Worm (Caenorhabditis elegans): ENCODE data around the gene Y46H3D.1.

Y46H3D.1 gene

DNA sequence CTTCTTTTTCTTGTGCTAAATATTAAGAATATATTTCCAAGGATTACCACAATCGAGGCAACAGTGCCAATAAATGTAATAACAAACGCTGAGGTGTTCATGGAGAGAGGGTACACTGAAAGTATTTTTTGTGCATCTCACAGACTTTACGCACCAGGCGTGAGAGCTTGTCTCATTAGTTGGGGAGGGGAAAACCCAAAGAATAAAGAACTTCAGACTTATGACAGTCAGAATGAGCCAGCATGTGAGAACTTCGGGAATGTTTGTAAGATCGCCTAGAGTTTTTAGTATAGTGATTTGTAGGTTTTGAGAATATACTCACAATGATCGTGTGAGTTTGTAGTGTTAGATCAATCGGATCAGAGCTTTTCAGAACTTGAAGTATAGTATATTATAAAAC lies 27.6 kb upstream of the Y46H3D.1 start, which contains the start of gene srbc-41:
Gene srbc-41 (minus strand): TSS at position 101 of the 400 bp plus-strand sequence.
- TF ChIP-seq nhr-71 (tag; optimal IDR thresholded peaks at IDR 0.05) (no peak), C16A3.4 (tag; optimal IDR thresholded peaks at IDR 0.05) (no peak)

DNA sequence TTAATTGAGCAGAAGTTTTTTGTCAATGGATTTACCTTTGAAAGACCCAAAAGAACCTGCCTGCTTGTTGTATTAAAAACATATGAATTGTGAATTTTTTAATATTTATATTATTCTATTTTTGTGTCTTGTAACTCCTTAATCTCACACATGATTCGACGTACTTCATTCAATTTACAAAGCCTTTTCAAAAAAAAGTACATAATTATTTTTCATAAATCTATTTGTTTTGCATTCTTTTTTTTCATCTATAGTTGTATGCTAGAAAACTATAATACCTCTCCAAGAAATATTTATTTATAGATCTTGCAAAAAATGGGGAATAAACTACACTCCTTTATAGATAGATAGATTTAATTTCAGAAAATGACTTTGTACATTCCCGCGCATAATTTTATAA lies 23.5 kb upstream of the Y46H3D.1 start, which contains the start of gene nhr-179:
Gene nhr-179 (minus strand): TSS at position 101 of the 400 bp plus-strand sequence.
- TF ChIP-seq Y116A8C.19 (tag; optimal IDR thresholded peaks at IDR 0.05; ENCODE audit: borderline replicate concordance) (no peak), aly-2 (tag; optimal IDR thresholded peaks at IDR 0.05) (no peak), lin-13 (GFP tag; optimal IDR thresholded peaks at IDR 0.05) (no peak), xbp-1 (tag; optimal IDR thresholded peaks at IDR 0.05) (no peak), mep-1 (tag; optimal IDR thresholded peaks at IDR 0.05) (no peak), dsc-1 (tag; optimal IDR thresholded peaks at IDR 0.05) (no peak), dpl-1 (GFP tag; optimal IDR thresholded peaks at IDR 0.05) (no peak), unc-86 (tag; optimal IDR thresholded peaks at IDR 0.05) (no peak), fkh-4 (tag; optimal IDR thresholded peaks at IDR 0.05; ENCODE audit: borderline replicate concordance) (no peak), nhr-76 (tag; optimal IDR thresholded peaks at IDR 0.05) (no peak), ztf-4 (tag; optimal IDR thresholded peaks at IDR 0.05) (no peak), hlh-4 (tag; optimal IDR thresholded peaks at IDR 0.05) (no peak), hpl-2 (GFP tag; optimal IDR thresholded peaks at IDR 0.05) (no peak), ceh-8 (GFP tag; optimal IDR thresholded peaks at IDR 0.05) (no peak), irx-1 (tag; optimal IDR thresholded peaks at IDR 0.05) (no peak), elt-3 (tag; optimal IDR thresholded peaks at IDR 0.05) (no peak)

DNA sequence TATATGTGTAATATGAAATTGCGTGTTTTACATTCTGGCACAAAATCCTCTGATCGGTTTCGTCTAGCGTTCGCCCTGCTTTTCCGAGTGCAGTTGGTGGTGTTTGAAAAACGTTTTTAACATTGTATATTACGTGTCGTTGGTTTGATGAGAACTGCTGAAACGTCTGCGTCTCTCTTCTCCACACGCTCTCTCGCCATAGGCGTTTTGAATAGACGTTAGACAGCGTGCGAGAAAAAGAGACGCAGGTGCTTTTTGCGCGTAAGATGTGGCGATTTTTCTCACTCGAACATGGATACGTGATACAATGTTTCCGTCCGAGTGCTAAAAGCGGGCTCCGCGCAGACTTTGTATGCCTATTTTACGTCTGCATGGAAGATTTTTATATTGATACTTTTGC lies 21.8 kb upstream of the Y46H3D.1 start:
- TF ChIP-seq aha-1 (tag; optimal IDR thresholded peaks at IDR 0.05), result no peak
- no peak for TF ChIP-seq efl-1 (optimal IDR thresholded peaks at IDR 0.05)
- TF ChIP-seq efl-1 (GFP tag; optimal IDR thresholded peaks at IDR 0.05 in 1 of 2), result no peak
- TF ChIP-seq sox-4 (tag; optimal IDR thresholded peaks at IDR 0.05), result no peak
- no peak for TF ChIP-seq lin-39 (tag; optimal IDR thresholded peaks at IDR 0.05)
- TF ChIP-seq nhr-20 (tag; optimal IDR thresholded peaks at IDR 0.05), result no peak
- no peak for TF ChIP-seq nhr-76 (tag; optimal IDR thresholded peaks at IDR 0.05)
- no peak for TF ChIP-seq pax-3 (tag; optimal IDR thresholded peaks at IDR 0.05)
- TF ChIP-seq lsy-2 (tag; optimal IDR thresholded peaks at IDR 0.05), result no peak
- no peak for TF ChIP-seq egl-27 (tag; optimal IDR thresholded peaks at IDR 0.05)
- TF ChIP-seq C16A3.4 (tag; optimal IDR thresholded peaks at IDR 0.05), result no peak
- TF ChIP-seq Y116A8C.19 (tag; optimal IDR thresholded peaks at IDR 0.05; ENCODE audit: borderline replicate concordance), result no peak
- no peak for TF ChIP-seq unc-86 (tag; optimal IDR thresholded peaks at IDR 0.05)
- TF ChIP-seq unc-130 (tag; optimal IDR thresholded peaks at IDR 0.05), result no peak

DNA sequence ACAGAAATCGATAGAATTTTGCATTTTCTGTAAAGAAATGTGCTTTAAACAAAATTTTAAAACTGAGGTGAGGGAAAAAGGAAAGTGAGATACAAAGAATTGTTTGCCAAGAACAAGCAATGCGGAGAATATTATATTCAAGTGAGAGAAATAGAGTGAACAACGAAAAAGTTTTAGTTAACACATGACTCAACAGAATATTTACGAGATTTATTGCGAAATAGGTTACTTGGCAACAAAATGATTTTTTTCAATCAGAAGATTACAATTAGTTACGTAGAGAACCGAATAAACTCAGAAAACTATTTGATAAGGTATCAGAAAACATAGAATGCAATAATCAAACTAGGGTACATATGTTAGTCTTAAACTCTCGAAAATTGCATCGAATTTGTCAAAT lies 20.8 kb upstream of the Y46H3D.1 start, which contains the start of gene nhr-117:
Gene nhr-117 (minus strand): TSS at position 27 of the 400 bp plus-strand sequence.
- TF ChIP-seq F16B12.6 (tag; optimal IDR thresholded peaks at IDR 0.05) (no peak), nhr-20 (tag; optimal IDR thresholded peaks at IDR 0.05) (peak; percentile 2), alr-1 (tag; optimal IDR thresholded peaks at IDR 0.05; ENCODE audit: borderline replicate concordance) (no peak), snpc-4 (tag; optimal IDR thresholded peaks at IDR 0.05) (no peak), lsy-2 (tag; optimal IDR thresholded peaks at IDR 0.05) (peak in 1 of 2 experiments; percentile 1), hlh-4 (tag; optimal IDR thresholded peaks at IDR 0.05) (no peak), skn-1 (tag; optimal IDR thresholded peaks at IDR 0.05) (peak; percentile 40), nhr-71 (tag; optimal IDR thresholded peaks at IDR 0.05) (peak; percentile 27), tbx-2 (tag; optimal IDR thresholded peaks at IDR 0.05) (no peak), efl-1 (optimal IDR thresholded peaks at IDR 0.05) (no peak), efl-1 (GFP tag; optimal IDR thresholded peaks at IDR 0.05 in 1 of 2) (peak in 1 of 2 experiments; percentile 81), sox-4 (tag; optimal IDR thresholded peaks at IDR 0.05) (no peak), blmp-1 (tag; optimal IDR thresholded peaks at IDR 0.05) (no peak), zip-4 (GFP tag; optimal IDR thresholded peaks at IDR 0.05) (peak; percentile 67), elt-2 (tag; optimal IDR thresholded peaks at IDR 0.05) (no peak), snu-23 (GFP tag; optimal IDR thresholded peaks at IDR 0.05) (no peak), rnt-1 (tag; optimal IDR thresholded peaks at IDR 0.05) (no peak), lin-35 (GFP tag; optimal IDR thresholded peaks at IDR 0.05) (peak in 1 of 2 experiments; percentile 14)
